Fruit fly (Drosophila melanogaster) whole organism, embryonic: ENCODE results near the gene Paics.

Experiments
- Awh ChIP-seq: fragments of 200-800 bp; sonication (Bioruptor generic); IDR thresholded peaks from 2 replicates; pipeline ENCODE4, ENCODE4 v1.3.6; 2022; ENCODE audit warnings: missing biosample characterization, missing genetic modification characterization
- ERR ChIP-seq: fragments of 200-800 bp; sonication (Bioruptor generic); optimal IDR thresholded peaks from 2 replicates; lab custom pipeline; 2016; ENCODE audit warnings: missing biosample characterization, missing genetic modification characterization
- prd ChIP-seq, 3 experiments: fragments of >200 bp in 2 of 3; fragments of 200-800 bp in 1 of 3; sonication (Bioruptor generic) in 1 of 3; optimal IDR thresholded peaks in 2 of 3; IDR thresholded peaks in 1 of 3; 2 replicates in 2 of 3; 3 replicates in 1 of 3; pipeline versions ENCODE4 v1.3.6 to Lab custom; 2017 to 2022; ENCODE audit warnings: missing biosample characterization in 1 of 3, missing genetic modification characterization in 1 of 3
- sens-2 ChIP-seq: fragments of 200-800 bp; sonication (Bioruptor generic); IDR thresholded peaks from 2 replicates; pipeline ENCODE4 v1.3.6; 2022; ENCODE audit warnings: missing biosample characterization, missing genetic modification characterization
- tap ChIP-seq: fragments of 200-800 bp; optimal IDR thresholded peaks from 3 replicates; lab custom pipeline; 2019; ENCODE audit warnings: missing biosample characterization, mild to moderate bottlenecking, missing genetic modification characterization, moderate library complexity
- tx ChIP-seq: fragments of 200-800 bp; sonication (Bioruptor generic); optimal IDR thresholded peaks from 2 replicates; lab custom pipeline; 2016; ENCODE audit warnings: missing biosample characterization, missing genetic modification characterization

DNA sequence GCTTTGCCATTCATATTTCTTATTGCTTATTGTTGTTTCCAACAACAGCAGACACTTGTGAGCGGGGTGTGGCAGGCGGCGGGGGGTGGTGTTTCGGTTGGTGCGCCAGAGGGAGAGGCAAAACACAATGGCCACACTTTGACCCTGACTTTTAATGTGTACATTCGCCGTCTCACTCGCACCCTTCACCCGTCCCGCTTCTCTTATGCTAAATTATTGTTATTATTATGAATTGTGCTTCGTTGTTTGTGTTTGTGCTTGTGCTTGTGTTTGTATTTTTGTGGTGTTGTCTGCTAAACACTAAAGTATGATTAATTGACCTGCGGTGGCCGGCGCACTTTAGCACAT is 4.1 kb downstream of the Paics start:
- TF ChIP-seq tap (tag; lab: Kevin White, UChicago), result no peak
- TF ChIP-seq sens-2, result no peak
- no peak for TF ChIP-seq tx
- TF ChIP-seq ERR, result no peak
- no peak for TF ChIP-seq prd (optimal IDR thresholded peaks at IDR 0.05; lab: Kevin White, UChicago)
- TF ChIP-seq prd (GFP tag; IDR thresholded peaks at IDR 0.05; lab: Robert Waterston, UW), result no peak
- no peak for TF ChIP-seq Awh (GFP tag; lab: Robert Waterston, UW)
